Worm (Caenorhabditis elegans) whole organism, midembryonic: Measurements from ENCODE around the gene strd-1.

Experiments used
- flt-1 ChIP-seq: fragments of 200-800 bp; sonication (Bioruptor generic); IDR thresholded peaks from 2 replicates; pipeline ENCODE4 v1.3.6; 2022; ENCODE audit warnings: missing genetic modification characterization, missing compliant biosample characterization
- klf-2 ChIP-seq: fragments of 200-800 bp; sonication (Bioruptor generic); conservative IDR thresholded peaks from 2 replicates; pipeline ENCODE4 v1.3.6; 2022; ENCODE audit warnings: missing genetic modification reagents, missing genetic modification characterization, missing compliant biosample characterization
- med-1 ChIP-seq: sonication (generic microtip); optimal IDR thresholded peaks from 2 replicates; lab custom pipeline; 2017; ENCODE audit warnings: missing genetic modification characterization, mild to moderate bottlenecking, missing compliant biosample characterization, antibody characterized with exemption, missing genetic modification reagents; ENCODE audit not compliant: insufficient read depth

DNA sequence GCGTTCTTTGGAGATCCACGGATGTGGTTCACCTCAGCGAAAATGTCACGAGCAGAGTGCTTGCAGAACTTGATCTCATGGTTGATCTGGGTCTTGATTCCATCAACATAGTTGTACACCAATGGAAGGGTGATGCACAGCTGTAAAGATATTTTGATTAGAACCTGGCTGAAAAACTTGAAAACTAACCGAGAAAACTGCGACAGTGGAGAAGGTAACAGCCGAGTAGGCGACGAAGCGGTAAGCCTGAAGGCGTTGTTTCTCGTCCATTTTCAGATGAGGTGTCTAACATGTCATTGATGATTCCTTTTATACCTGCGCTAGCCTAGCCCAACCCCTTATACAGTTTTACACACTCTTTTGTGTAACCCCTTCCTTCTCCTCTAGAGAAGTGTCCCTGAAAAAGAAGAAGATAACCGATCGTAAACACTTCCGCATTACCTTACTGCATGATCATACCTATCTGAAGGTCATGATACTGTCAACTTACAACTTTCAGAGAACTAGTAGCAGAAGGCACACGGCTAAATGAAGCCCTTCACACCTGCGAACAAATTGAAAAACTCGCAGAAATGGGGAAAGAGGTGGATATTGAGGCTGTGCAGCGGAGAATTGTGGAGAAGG lies 40.4 kb downstream of the strd-1 start, which contains the start of gene col-94:
- TF ChIP-seq klf-2 (GFP tag; lab: Robert Waterston, UW) (no peak), flt-1 (no peak), med-1 (no peak)
